Fruit fly (Drosophila melanogaster) whole organism, embryonic: ENCODE results near the gene CG43439.

Source experiments
- CG10147 ChIP-seq: fragments of 200-800 bp; sonication (Bioruptor generic); optimal IDR thresholded peaks from 2 replicates; lab custom pipeline; 2019; ENCODE audit warnings: missing biosample characterization, mild to moderate bottlenecking, missing genetic modification characterization, moderate library complexity
- CG10267 ChIP-seq: fragments of 200-800 bp; sonication (Bioruptor generic); optimal IDR thresholded peaks from 2 replicates; lab custom pipeline; 2018; ENCODE audit warnings: missing biosample characterization, mild to moderate bottlenecking, missing genetic modification characterization, moderate library complexity
- CG10654 ChIP-seq: fragments of 200-800 bp; sonication (Bioruptor generic); optimal IDR thresholded peaks from 2 replicates; lab custom pipeline; 2016; ENCODE audit warnings: missing biosample characterization, missing genetic modification characterization
- CG11085 ChIP-seq: fragments of 200-800 bp; sonication (Bioruptor generic); IDR thresholded peaks from 2 replicates; pipeline ENCODE4 v1.3.6; 2022; ENCODE audit warnings: missing biosample characterization, missing genetic modification characterization
- CG13775 ChIP-seq: fragments of 200-800 bp; sonication (Bioruptor generic); optimal IDR thresholded peaks from 3 replicates; lab custom pipeline; 2017; ENCODE audit warnings: missing biosample characterization, mild to moderate bottlenecking, missing genetic modification characterization
- CG14965 ChIP-seq: fragments of 200-800 bp; sonication (Bioruptor generic); optimal IDR thresholded peaks from 2 replicates; lab custom pipeline; 2016; ENCODE audit warnings: missing biosample characterization, missing genetic modification characterization, borderline replicate concordance
- CG15073 ChIP-seq: fragments of 200-800 bp; sonication (Bioruptor generic); optimal IDR thresholded peaks from 2 replicates; lab custom pipeline; 2016; ENCODE audit warnings: missing biosample characterization, missing genetic modification characterization
- CG17359 ChIP-seq: fragments of 200-800 bp; sonication (Bioruptor generic); optimal IDR thresholded peaks from 3 replicates; lab custom pipeline; 2018; ENCODE audit warnings: missing biosample characterization, mild to moderate bottlenecking, missing genetic modification characterization, moderate library complexity
- CG2120 ChIP-seq: fragments of 200-800 bp; sonication (Bioruptor generic); optimal IDR thresholded peaks from 3 replicates; lab custom pipeline; 2016; ENCODE audit warnings: missing biosample characterization, missing genetic modification characterization
- CG31441 ChIP-seq: fragments of 200-800 bp; sonication (Bioruptor generic); IDR thresholded peaks from 2 replicates; pipeline ENCODE4 v1.3.6; 2022; ENCODE audit warnings: missing biosample characterization, missing genetic modification characterization
- CG34224 ChIP-seq: fragments of 200-800 bp; sonication (Bioruptor generic); IDR thresholded peaks from 3 replicates; pipeline ENCODE4 v1.3.6; 2022; ENCODE audit warnings: missing biosample characterization, missing genetic modification characterization; ENCODE audit not compliant: partially characterized antibody
- CG4424 ChIP-seq: fragments of 200-800 bp; sonication (Bioruptor generic); optimal IDR thresholded peaks from 3 replicates; lab custom pipeline; 2016; ENCODE audit warnings: missing biosample characterization, missing genetic modification characterization
- CG5953 ChIP-seq: fragments of 200-800 bp; sonication (Bioruptor generic); IDR thresholded peaks from 2 replicates; pipeline ENCODE4 v1.3.6; 2022; ENCODE audit warnings: missing biosample characterization, missing genetic modification characterization
- CG7372 ChIP-seq: fragments of 200-800 bp; sonication (Bioruptor generic); IDR thresholded peaks from 2 replicates; pipeline ENCODE4 v1.3.6; 2022; ENCODE audit warnings: missing biosample characterization, missing genetic modification characterization
- CG7987 ChIP-seq: fragments of 200-800 bp; sonication (Bioruptor generic); optimal IDR thresholded peaks from 2 replicates; lab custom pipeline; 2018; ENCODE audit warnings: missing biosample characterization, mild to moderate bottlenecking, missing genetic modification characterization, moderate library complexity
- CG8388 ChIP-seq: fragments of 200-800 bp; sonication (Bioruptor generic); optimal IDR thresholded peaks from 2 replicates; lab custom pipeline; 2019; ENCODE audit warnings: missing biosample characterization, mild to moderate bottlenecking, missing genetic modification characterization, moderate library complexity
- CG9215 ChIP-seq: fragments of 200-800 bp; sonication (Bioruptor generic); IDR thresholded peaks from 2 replicates; pipeline ENCODE4 v1.3.6; 2022; ENCODE audit warnings: missing biosample characterization, missing genetic modification characterization
- CG9727 ChIP-seq: fragments of 200-800 bp; sonication (Bioruptor generic); optimal IDR thresholded peaks from 3 replicates; lab custom pipeline; 2017; ENCODE audit warnings: missing biosample characterization, mild to moderate bottlenecking, missing genetic modification characterization
- CG9817 ChIP-seq: fragments of 200-800 bp; sonication (Bioruptor generic); optimal IDR thresholded peaks from 2 replicates; lab custom pipeline; 2018; ENCODE audit warnings: missing biosample characterization, mild to moderate bottlenecking, missing genetic modification characterization, moderate library complexity
- CHES-1-like ChIP-seq: fragments of 200-800 bp; sonication (Bioruptor generic); optimal IDR thresholded peaks from 2 replicates; lab custom pipeline; 2016; ENCODE audit warnings: missing biosample characterization, missing genetic modification characterization
- Deaf1 ChIP-seq: fragments of 200-800 bp; optimal IDR thresholded peaks from 3 replicates; lab custom pipeline; 2019; ENCODE audit warnings: missing biosample characterization, mild to moderate bottlenecking, missing genetic modification characterization, moderate library complexity
- Jarid2 ChIP-seq: fragments of 200-800 bp; sonication (Bioruptor generic); optimal IDR thresholded peaks from 3 replicates; lab custom pipeline; 2017; ENCODE audit warnings: mild to moderate bottlenecking, missing biosample characterization, missing genetic modification reagents, missing genetic modification characterization
- Kr ChIP-seq: fragments of 200-800 bp; sonication (Bioruptor generic); optimal IDR thresholded peaks from 2 replicates; lab custom pipeline; 2017; ENCODE audit warnings: missing biosample characterization, mild to moderate bottlenecking, missing genetic modification characterization
- Mrtf ChIP-seq: fragments of 200-800 bp; sonication (Bioruptor generic); IDR thresholded peaks from 3 replicates; pipeline ENCODE4 v1.3.6; 2022; ENCODE audit warnings: missing biosample characterization, missing genetic modification characterization
- Neu2 ChIP-seq: fragments of 200-800 bp; sonication (Bioruptor generic); optimal IDR thresholded peaks from 3 replicates; lab custom pipeline; 2016; ENCODE audit warnings: missing biosample characterization, missing genetic modification characterization, borderline replicate concordance
- Stat92E ChIP-seq, 3 experiments: fragments of >200 bp in 2 of 3; fragments of 200-800 bp in 1 of 3; sonication (Bioruptor generic) in 1 of 3; optimal IDR thresholded peaks; 2 replicates each; lab custom pipeline; 2017 to 2019; ENCODE audit warnings: missing biosample characterization in 3 of 3, missing genetic modification characterization in 3 of 3, mild to moderate bottlenecking in 1 of 3, moderate library complexity in 1 of 3
- Vsx1 ChIP-seq: fragments of 200-800 bp; sonication (Bioruptor generic); optimal IDR thresholded peaks from 2 replicates; lab custom pipeline; 2017; ENCODE audit warnings: missing biosample characterization, mild to moderate bottlenecking, missing genetic modification characterization, missing genetic modification reagents
- ac ChIP-seq: fragments of 200-800 bp; sonication (Bioruptor generic); optimal IDR thresholded peaks from 3 replicates; lab custom pipeline; 2017; ENCODE audit warnings: missing biosample characterization, mild to moderate bottlenecking, missing genetic modification characterization
- al ChIP-seq: fragments of 200-800 bp; sonication (Bioruptor generic); IDR thresholded peaks from 2 replicates; pipeline ENCODE4 v1.3.6; 2022; ENCODE audit warnings: missing biosample characterization, missing genetic modification characterization
- amos ChIP-seq: fragments of 200-800 bp; sonication (Bioruptor generic); IDR thresholded peaks from 2 replicates; pipeline ENCODE4 v1.3.6; 2022; ENCODE audit warnings: missing biosample characterization, missing genetic modification characterization; ENCODE audit not compliant: partially characterized antibody
- chn ChIP-seq: fragments of 200-800 bp; sonication (Bioruptor generic); optimal IDR thresholded peaks from 2 replicates; lab custom pipeline; 2016; ENCODE audit warnings: missing biosample characterization, missing genetic modification characterization
- fd102C ChIP-seq: fragments of 200-800 bp; sonication (Bioruptor generic); optimal IDR thresholded peaks from 2 replicates; lab custom pipeline; 2018; ENCODE audit warnings: missing biosample characterization, mild to moderate bottlenecking, missing genetic modification characterization, moderate library complexity
- fd64A ChIP-seq: fragments of 200-800 bp; sonication (Bioruptor generic); optimal IDR thresholded peaks from 3 replicates; lab custom pipeline; 2018; ENCODE audit warnings: missing biosample characterization, mild to moderate bottlenecking, missing genetic modification characterization
- fd96Cb ChIP-seq: fragments of 200-800 bp; sonication (Bioruptor generic); optimal IDR thresholded peaks from 2 replicates; lab custom pipeline; 2018; ENCODE audit warnings: missing biosample characterization, mild to moderate bottlenecking, missing genetic modification characterization, moderate library complexity
- gfzf ChIP-seq: fragments of 200-800 bp; sonication (Bioruptor generic); optimal IDR thresholded peaks from 2 replicates; lab custom pipeline; 2016; ENCODE audit warnings: missing biosample characterization, mild to moderate bottlenecking, missing genetic modification characterization, moderate library complexity
- gro ChIP-seq: fragments of 200-800 bp; sonication (Bioruptor generic); optimal IDR thresholded peaks from 2 replicates; lab custom pipeline; 2016; ENCODE audit warnings: missing biosample characterization, missing genetic modification characterization
- gt ChIP-seq: fragments of 200-800 bp; sonication (Bioruptor generic); IDR thresholded peaks from 2 replicates; pipeline ENCODE4 v1.3.6; 2022; ENCODE audit warnings: missing biosample characterization, missing genetic modification characterization
- ham ChIP-seq: fragments of 200-800 bp; sonication (Bioruptor generic); IDR thresholded peaks from 2 replicates; pipeline ENCODE4 v1.3.6; 2022; ENCODE audit warnings: missing biosample characterization, missing genetic modification characterization
- jigr1 ChIP-seq: fragments of 200-800 bp; sonication (Bioruptor generic); IDR thresholded peaks from 3 replicates; pipeline ENCODE4 v1.3.6; 2022; ENCODE audit warnings: missing biosample characterization, missing genetic modification characterization
- kay ChIP-seq: fragments of 200-800 bp; sonication (Bioruptor generic); optimal IDR thresholded peaks from 2 replicates; lab custom pipeline; 2016; ENCODE audit warnings: missing biosample characterization, missing genetic modification characterization
- lbe ChIP-seq: fragments of 200-800 bp; sonication (Bioruptor generic); optimal IDR thresholded peaks from 2 replicates; lab custom pipeline; 2016; ENCODE audit warnings: missing biosample characterization, mild to moderate bottlenecking, missing genetic modification characterization
- lilli ChIP-seq: fragments of 200-800 bp; sonication (Bioruptor generic); optimal IDR thresholded peaks from 3 replicates; lab custom pipeline; 2016; ENCODE audit warnings: missing biosample characterization, missing genetic modification characterization
- mld ChIP-seq: fragments of 200-800 bp; sonication (Bioruptor generic); IDR thresholded peaks from 3 replicates; pipeline ENCODE4 v1.3.6; 2022; ENCODE audit warnings: missing biosample characterization, missing genetic modification characterization; ENCODE audit not compliant: partially characterized antibody
- nmo ChIP-seq: fragments of 200-800 bp; sonication (Bioruptor generic); optimal IDR thresholded peaks from 2 replicates; lab custom pipeline; 2018; ENCODE audit warnings: missing biosample characterization, mild to moderate bottlenecking, missing genetic modification characterization, moderate library complexity
- pfk ChIP-seq: fragments of 200-800 bp; sonication (Bioruptor generic); optimal IDR thresholded peaks from 2 replicates; lab custom pipeline; 2018; ENCODE audit warnings: missing biosample characterization, mild to moderate bottlenecking, missing genetic modification characterization, moderate library complexity
- pnt ChIP-seq: fragments of 200-800 bp; sonication (Bioruptor generic); optimal IDR thresholded peaks from 3 replicates; lab custom pipeline; 2016; ENCODE audit warnings: missing biosample characterization, missing genetic modification characterization
- rib ChIP-seq: fragments of 200-800 bp; sonication (Bioruptor generic); IDR thresholded peaks from 2 replicates; pipeline ENCODE4 v1.3.6; 2022; ENCODE audit warnings: missing biosample characterization, missing genetic modification characterization
- run ChIP-seq: fragments of 200-800 bp; sonication (Bioruptor generic); optimal IDR thresholded peaks from 3 replicates; lab custom pipeline; 2018; ENCODE audit warnings: missing biosample characterization, mild to moderate bottlenecking, missing genetic modification characterization
- sens-2 ChIP-seq: fragments of 200-800 bp; sonication (Bioruptor generic); IDR thresholded peaks from 2 replicates; pipeline ENCODE4 v1.3.6; 2022; ENCODE audit warnings: missing biosample characterization, missing genetic modification characterization
- tap ChIP-seq: fragments of 200-800 bp; optimal IDR thresholded peaks from 3 replicates; lab custom pipeline; 2019; ENCODE audit warnings: missing biosample characterization, mild to moderate bottlenecking, missing genetic modification characterization, moderate library complexity

CG43439 gene

dm6 chr3L:6957753-6958420 is 26.5 kb downstream of the CG43439 start, which contains the start of the genes Uqcc1 and Surf1 (continued):
- TF ChIP-seq Mrtf (GFP tag; lab: Robert Waterston, UW) (no peak), chn (GFP tag; lab: Kevin White, UChicago) (no peak), Deaf1 (tag; lab: Kevin White, UChicago) (no peak), ac (no peak), CG34224 (GFP tag; lab: Robert Waterston, UW) (0 out of 3 replicates have a peak, but pooled peaks have one; percentile 19), al (GFP tag; lab: Robert Waterston, UW) (no peak), nmo (peak; percentile 1), pnt (GFP tag; lab: Kevin White, UChicago) (no peak), Jarid2 (GFP tag; lab: Kevin White, UChicago) (no peak), gt (no peak), CG31441 (GFP tag; lab: Robert Waterston, UW) (0 out of 2 replicates have a peak, but pooled peaks have one; percentile 21), fd96Cb (tag; lab: Kevin White, UChicago) (no peak), CG9215 (GFP tag; lab: Robert Waterston, UW) (no peak), CG15073 (GFP tag; lab: Kevin White, UChicago) (no peak), CG10147 (GFP tag; lab: Kevin White, UChicago) (no peak), Kr (GFP tag; lab: Kevin White, UChicago) (no peak), CG8388 (GFP tag; lab: Kevin White, UChicago) (no peak), CG11085 (GFP tag; lab: Robert Waterston, UW) (no peak), gfzf (peak; percentile 50), ham (GFP tag; lab: Robert Waterston, UW) (no peak), gro (GFP tag; lab: Kevin White, UChicago) (no peak), tap (tag; lab: Kevin White, UChicago) (no peak), run (tag; lab: Kevin White, UChicago) (no peak), CG4424 (GFP tag; lab: Kevin White, UChicago) (no peak), CG7372 (GFP tag; lab: Robert Waterston, UW) (no peak), kay (no peak), jigr1 (no peak), CG10654 (GFP tag; lab: Kevin White, UChicago) (no peak), CG9727 (GFP tag; lab: Kevin White, UChicago) (no peak), CG17359 (tag; lab: Kevin White, UChicago) (peak; percentile 56), CG10267 (tag; lab: Kevin White, UChicago) (peak; percentile 43), amos (no peak), Neu2 (GFP tag; lab: Kevin White, UChicago) (no peak), lbe (no peak), fd64A (GFP tag; lab: Kevin White, UChicago) (no peak), CHES-1-like (GFP tag; lab: Kevin White, UChicago) (no peak), CG7987 (GFP tag; lab: Kevin White, UChicago) (no peak), CG14965 (GFP tag; lab: Kevin White, UChicago) (no peak), sens-2 (no peak), fd102C (no peak), CG9817 (tag; lab: Kevin White, UChicago) (no peak), rib (GFP tag; lab: Robert Waterston, UW) (no peak), lilli (GFP tag; lab: Kevin White, UChicago) (no peak), mld (GFP tag; lab: Robert Waterston, UW) (no peak), CG2120 (GFP tag; lab: Kevin White, UChicago) (no peak), CG5953 (GFP tag; lab: Robert Waterston, UW) (no peak), pfk (GFP tag; lab: Kevin White, UChicago) (no peak), Stat92E (GFP tag; optimal IDR thresholded peaks at IDR 0.05; lab: Kevin White, UChicago) (no peak), Vsx1 (GFP tag; lab: Kevin White, UChicago) (no peak), CG13775 (GFP tag; lab: Kevin White, UChicago) (no peak)
